Worm (Caenorhabditis elegans): ENCODE data around the gene F12A10.8.

Gene F12A10.8

ce11 chrII:5498156-5498739 lies 2.6 kb downstream of the F12A10.8 start, which contains the start of the genes suex-1 and F12A10.9:
suex-1 (minus strand) TSS chrII:5498256.
F12A10.9 (plus strand) TSS chrII:5498689.
- TF ChIP-seq hlh-4 (tag; optimal IDR thresholded peaks at IDR 0.05): no peak
- TF ChIP-seq unc-62 (GFP tag; optimal IDR thresholded peaks at IDR 0.05): no peak
- TF ChIP-seq lin-13 (GFP tag; optimal IDR thresholded peaks at IDR 0.05): no peak
- no peak for TF ChIP-seq ceh-63 (GFP tag; optimal IDR thresholded peaks at IDR 0.05)
- TF ChIP-seq lin-39 (tag; optimal IDR thresholded peaks at IDR 0.05): no peak
- TF ChIP-seq ceh-88 (GFP tag; IDR thresholded peaks at IDR 0.05): no peak
- no peak for TF ChIP-seq pag-3 (tag; optimal IDR thresholded peaks at IDR 0.05; ENCODE audit: borderline replicate concordance, insufficient read depth)
- no peak for TF ChIP-seq mep-1 (tag; optimal IDR thresholded peaks at IDR 0.05)
- no peak for TF ChIP-seq mab-9 (GFP tag; IDR thresholded peaks at IDR 0.05)
- no peak for TF ChIP-seq fkh-4 (tag; optimal IDR thresholded peaks at IDR 0.05; ENCODE audit: borderline replicate concordance)
- TF ChIP-seq aha-1 (tag; optimal IDR thresholded peaks at IDR 0.05): no peak
- no peak for TF ChIP-seq lin-15B (tag; optimal IDR thresholded peaks at IDR 0.05)
- TF ChIP-seq snpc-4 (tag; optimal IDR thresholded peaks at IDR 0.05): no peak
- no peak for TF ChIP-seq tlp-1 (tag; optimal IDR thresholded peaks at IDR 0.05)

- no peak for TF ChIP-seq unc-62 (GFP tag; optimal IDR thresholded peaks at IDR 0.05)
- peak; percentile 26 for TF ChIP-seq nhr-85 (tag)
Observed at ce11 chrII:5497541-5497940, 3.3 kb downstream of the F12A10.8 start.

ce11 chrII:5496375-5496774 lies 4.5 kb downstream of the F12A10.8 start, which contains the start of gene F12A10.1:
F12A10.1 (plus strand) TSS chrII:5496540.
- peak; percentile 52 for TF ChIP-seq nhr-20 (tag; optimal IDR thresholded peaks at IDR 0.05)
- no peak for TF ChIP-seq rnt-1 (tag; optimal IDR thresholded peaks at IDR 0.05)
- no peak for TF ChIP-seq ceh-63 (GFP tag; optimal IDR thresholded peaks at IDR 0.05)
- no peak for TF ChIP-seq aha-1 (tag; optimal IDR thresholded peaks at IDR 0.05)
- TF ChIP-seq lin-14 (GFP tag; optimal IDR thresholded peaks at IDR 0.05): peak; percentile 43
- peak in 2 of 6 experiments; percentile 1 to 62 for TF ChIP-seq elt-3 (tag; optimal IDR thresholded peaks at IDR 0.05)
- TF ChIP-seq nhr-85 (tag): peak; percentile 60
- peak; percentile 6 for TF ChIP-seq blmp-1 (tag; optimal IDR thresholded peaks at IDR 0.05)

- TF ChIP-seq sup-37 (GFP tag; optimal IDR thresholded peaks at IDR 0.05): no peak
- TF ChIP-seq lin-13 (GFP tag; optimal IDR thresholded peaks at IDR 0.05): no peak
- TF ChIP-seq C16A3.4 (tag; optimal IDR thresholded peaks at IDR 0.05): no peak
- no peak for TF ChIP-seq ces-1 (GFP tag; optimal IDR thresholded peaks at IDR 0.05)
- TF ChIP-seq ceh-88 (GFP tag; IDR thresholded peaks at IDR 0.05): no peak
- no peak for TF ChIP-seq nhr-11 (tag; optimal IDR thresholded peaks at IDR 0.05)
- no peak for TF ChIP-seq ama-1 (optimal IDR thresholded peaks at IDR 0.05)
- TF ChIP-seq dpl-1 (GFP tag; optimal IDR thresholded peaks at IDR 0.05): no peak
- TF ChIP-seq fkh-10 (GFP tag; optimal IDR thresholded peaks at IDR 0.05): no peak
- TF ChIP-seq lin-35 (GFP tag; optimal IDR thresholded peaks at IDR 0.05): no peak
- TF ChIP-seq rnt-1 (tag; optimal IDR thresholded peaks at IDR 0.05): no peak
Observed at ce11 chrII:5494405-5494804, 6.5 kb downstream of the F12A10.8 start, which contains the start of gene F12A10.6. F12A10.6 (minus strand) TSS chrII:5494505.

- TF ChIP-seq ceh-63 (GFP tag; optimal IDR thresholded peaks at IDR 0.05) (no peak), irx-1 (tag; optimal IDR thresholded peaks at IDR 0.05) (no peak), tbx-2 (tag; optimal IDR thresholded peaks at IDR 0.05) (no peak), hlh-4 (tag; optimal IDR thresholded peaks at IDR 0.05) (no peak), dsc-1 (tag; optimal IDR thresholded peaks at IDR 0.05) (no peak), elt-2 (tag; optimal IDR thresholded peaks at IDR 0.05) (no peak), pqm-1 (tag; optimal IDR thresholded peaks at IDR 0.05) (no peak), zip-4 (GFP tag; optimal IDR thresholded peaks at IDR 0.05) (no peak), mep-1 (tag; optimal IDR thresholded peaks at IDR 0.05) (no peak), nhr-19 (GFP tag; conservative IDR thresholded peaks at IDR 0.05) (no peak), nhr-76 (tag; optimal IDR thresholded peaks at IDR 0.05) (no peak), unc-86 (tag; optimal IDR thresholded peaks at IDR 0.05) (no peak)
Observed at ce11 chrII:5487844-5488243, 13.0 kb downstream of the F12A10.8 start, which contains the start of gene nep-5. nep-5 (plus strand) TSS chrII:5488144.
